Worm (Caenorhabditis elegans) whole organism, midembryonic: ENCODE measurements around the gene clec-65.

Experiments used
- cog-1 ChIP-seq: sonication (generic microtip); optimal IDR thresholded peaks from 2 replicates; lab custom pipeline; 2016; ENCODE audit warnings: missing genetic modification characterization, missing compliant biosample characterization
- klf-2 ChIP-seq: fragments of 200-800 bp; sonication (Bioruptor generic); conservative IDR thresholded peaks from 2 replicates; pipeline ENCODE4 v1.3.6; 2022; ENCODE audit warnings: missing genetic modification reagents, missing genetic modification characterization, missing compliant biosample characterization
- ref-1 ChIP-seq: fragments of 200-800 bp; sonication (Bioruptor generic); conservative IDR thresholded peaks from 2 replicates; pipeline ENCODE4 v1.3.6; 2022; ENCODE audit warnings: missing genetic modification reagents, missing genetic modification characterization, missing compliant biosample characterization
- tab-1 ChIP-seq: fragments of 200-800 bp; sonication (Bioruptor generic); IDR thresholded peaks from 2 replicates; pipeline ENCODE4 v1.3.6; 2022; ENCODE audit warnings: missing genetic modification characterization, missing compliant biosample characterization
- ztf-29 ChIP-seq: fragments of 200-800 bp; sonication (Bioruptor generic); IDR thresholded peaks from 2 replicates; pipeline ENCODE4 v1.3.6; 2022; ENCODE audit warnings: missing genetic modification reagents, missing genetic modification characterization, missing compliant biosample characterization

DNA sequence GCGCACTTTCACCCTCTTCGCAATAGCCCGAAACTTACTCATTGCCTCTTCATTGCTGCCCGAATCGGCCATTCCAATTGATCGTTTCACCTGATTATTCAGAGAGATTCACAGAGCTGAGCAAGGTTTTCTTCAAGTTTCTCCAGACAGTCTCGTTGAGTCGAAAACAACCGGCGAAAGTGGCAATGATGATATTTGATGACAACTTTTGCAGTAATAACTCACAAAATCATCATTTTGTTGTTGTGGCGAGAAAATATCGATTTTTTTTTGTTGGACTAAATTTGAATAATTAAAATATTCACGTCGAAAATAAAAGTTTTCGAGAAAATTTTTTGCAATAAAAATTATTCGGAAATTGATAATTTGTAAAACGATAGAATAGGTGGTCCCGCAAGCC, 35.5 kb upstream of the clec-65 start, which contains the start of gene snf-5:
- no peak for TF ChIP-seq tab-1 (GFP tag; lab: Robert Waterston, UW)
- no peak for TF ChIP-seq cog-1 (tag; lab: Kevin White, UChicago)
- TF ChIP-seq ref-1: no peak
- no peak for TF ChIP-seq ztf-29 (GFP tag; lab: Robert Waterston, UW)
- TF ChIP-seq klf-2 (GFP tag; lab: Robert Waterston, UW): no peak
